Fruit fly (Drosophila melanogaster): ENCODE data around the gene CG43179.

DNA sequence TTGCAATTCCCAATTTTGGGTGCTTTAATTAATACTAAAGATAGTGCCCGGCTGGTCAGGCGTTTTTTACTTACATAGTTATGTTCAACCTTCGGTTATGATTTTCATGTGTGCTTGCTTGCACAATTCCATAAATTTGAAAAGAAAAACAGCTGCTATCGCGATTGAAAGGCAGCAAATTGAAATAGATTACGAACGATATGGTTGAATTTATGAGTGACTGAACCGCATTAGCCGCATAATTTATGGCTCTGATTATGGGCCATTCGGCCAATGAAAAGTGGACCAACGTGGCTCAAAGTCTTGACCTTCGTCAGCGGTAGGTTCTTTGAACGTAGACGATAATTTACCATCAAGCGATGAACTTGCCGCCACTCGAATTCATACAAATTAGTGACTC, 40.2 kb downstream of the CG43179 start:
- TF ChIP-seq Abd-B (GFP tag; optimal IDR thresholded peaks at IDR 0.05) (no peak), brk (GFP tag; optimal IDR thresholded peaks at IDR 0.05) (no peak), Mio (GFP tag; optimal IDR thresholded peaks at IDR 0.05) (no peak), dl (GFP tag; optimal IDR thresholded peaks at IDR 0.05; ENCODE audit: insufficient read depth in 1 of 2, partially characterized antibody in 2 of 2) (no peak), dmrt93B (GFP tag; optimal IDR thresholded peaks at IDR 0.05) (no peak), GATAd (GFP tag; optimal IDR thresholded peaks at IDR 0.05) (no peak), foxo (GFP tag; optimal IDR thresholded peaks at IDR 0.05) (no peak), Vsx2 (GFP tag; optimal IDR thresholded peaks at IDR 0.05; ENCODE audit: partially characterized antibody) (no peak), psq (GFP tag; optimal IDR thresholded peaks at IDR 0.05) (no peak), N (GFP tag; optimal IDR thresholded peaks at IDR 0.05) (no peak), br (GFP tag; optimal IDR thresholded peaks at IDR 0.05) (no peak), Hnf4 (GFP tag; optimal IDR thresholded peaks at IDR 0.05) (no peak), tai (GFP tag; optimal IDR thresholded peaks at IDR 0.05) (no peak)
